Fruit fly (Drosophila melanogaster): ENCODE data around the gene CG12020.

DNA sequence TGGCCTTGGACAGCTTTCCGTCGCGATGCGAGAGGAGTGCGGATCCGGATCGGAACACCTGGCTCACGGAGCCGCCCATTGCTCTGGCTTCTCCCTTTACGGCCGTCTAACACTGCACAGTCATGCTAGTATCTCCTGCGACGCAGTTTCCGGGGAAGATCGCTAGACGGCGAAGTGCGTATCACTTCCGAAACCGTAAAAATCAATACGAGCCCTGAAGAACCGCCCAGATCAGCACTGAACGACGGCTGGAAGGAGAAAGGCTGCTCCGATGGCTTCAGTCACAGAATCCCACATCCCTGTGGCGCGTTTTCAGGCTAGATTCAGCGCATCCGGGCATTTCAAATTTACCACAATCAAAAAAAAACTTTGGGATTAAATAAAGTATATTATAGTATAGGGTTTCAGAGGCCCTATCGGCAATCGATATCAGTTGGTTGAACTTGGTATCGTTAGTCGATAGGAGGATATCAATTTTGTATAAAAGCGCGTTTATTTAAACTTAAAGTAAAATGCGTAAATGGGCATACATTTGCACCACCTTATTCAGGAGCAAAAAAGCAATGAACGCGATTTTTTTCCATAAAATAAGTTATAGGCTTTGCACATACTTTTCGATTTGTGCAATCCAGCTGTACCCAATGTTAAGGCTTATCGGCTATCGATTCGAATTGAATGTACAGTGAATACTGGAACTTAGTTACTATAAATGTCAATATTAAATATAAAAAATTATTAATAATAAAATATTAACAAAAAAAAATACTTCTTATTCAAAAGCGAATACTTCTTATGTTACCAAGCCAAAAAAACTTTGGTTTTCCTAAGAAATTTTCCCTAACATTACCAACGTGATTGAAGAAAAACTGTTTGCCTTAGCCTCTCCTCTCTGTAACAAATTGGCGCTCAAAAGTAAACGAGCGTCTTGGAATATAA is 22.1 kb upstream of the CG12020 start, which contains the start of the genes CG13933 and PolD2:
- TF ChIP-seq insv (optimal IDR thresholded peaks at IDR 0.05) (no peak), ttk (optimal IDR thresholded peaks at IDR 0.05) (no peak), psq (optimal IDR thresholded peaks at IDR 0.05) (no peak)

Data from Kc167 (cell line).